Fruit fly (Drosophila melanogaster): ENCODE measurements around the gene CG44038.

CG44038 gene

dm6 chr3R:12260669-12261068 is at the start of gene CG44038:
Gene CG44038 (plus strand): TSS chr3R:12260969.
- TF ChIP-seq Ets65A (GFP tag) (peak; percentile 89), gce (GFP tag; IDR thresholded peaks at IDR 0.05) (no peak)

- TF ChIP-seq sug (tag; optimal IDR thresholded peaks at IDR 0.05) (peak; percentile 64), grn (GFP tag; optimal IDR thresholded peaks at IDR 0.05) (peak; percentile 43), CG12299 (tag; optimal IDR thresholded peaks at IDR 0.05) (no peak), mirr (GFP tag; optimal IDR thresholded peaks at IDR 0.05) (peak; percentile 80), exex (tag; optimal IDR thresholded peaks at IDR 0.05) (peak; percentile 84), gcm2 (GFP tag; optimal IDR thresholded peaks at IDR 0.05) (no peak)
These were observed 49.2 kb upstream of the CG44038 start for dm6 chr3R:12211552-12211951.

- TF ChIP-seq Poxn (GFP tag; IDR thresholded peaks at IDR 0.05) (no peak), caup (GFP tag; optimal IDR thresholded peaks at IDR 0.05; ENCODE audit: severe bottlenecking) (no peak), HLH3B (GFP tag; IDR thresholded peaks at IDR 0.05) (no peak), CG3838 (GFP tag; optimal IDR thresholded peaks at IDR 0.05) (no peak), ap (GFP tag; IDR thresholded peaks at IDR 0.05) (no peak), nerfin-2 (GFP tag; IDR thresholded peaks at IDR 0.05; ENCODE audit: partially characterized antibody) (no peak)
These were observed 46.6 kb upstream of the CG44038 start, which contains the start of gene CG14742 for dm6 chr3R:12214201-12214600. Gene CG14742 (plus strand): TSS chr3R:12214501.

- TF ChIP-seq hbn (GFP tag; IDR thresholded peaks at IDR 0.05; ENCODE audit: partially characterized antibody) (peak; percentile 76), da (GFP tag; optimal IDR thresholded peaks at IDR 0.05) (no peak), chinmo (GFP tag; IDR thresholded peaks at IDR 0.05; ENCODE audit: partially characterized antibody) (0 out of 4 replicates have a peak, but pooled peaks have one; percentile 37), tna (GFP tag; IDR thresholded peaks at IDR 0.05; ENCODE audit: partially characterized antibody) (peak; percentile 59), trem (tag; optimal IDR thresholded peaks at IDR 0.05) (peak; percentile 2), CG12104 (GFP tag; optimal IDR thresholded peaks at IDR 0.05) (no peak), YL-1 (GFP tag; optimal IDR thresholded peaks at IDR 0.05) (peak; percentile 39), CG34224 (GFP tag; IDR thresholded peaks at IDR 0.05; ENCODE audit: partially characterized antibody) (peak; percentile 79), zen2 (GFP tag; IDR thresholded peaks at IDR 0.05; ENCODE audit: partially characterized antibody) (peak; percentile 75), Hmx (GFP tag; optimal IDR thresholded peaks at IDR 0.05) (no peak), NfI (GFP tag; optimal IDR thresholded peaks at IDR 0.05) (no peak), unc-4 (GFP tag; IDR thresholded peaks at IDR 0.05; ENCODE audit: partially characterized antibody) (peak; percentile 80), CG17612 (GFP tag; IDR thresholded peaks at IDR 0.05) (no peak), inv (GFP tag; IDR thresholded peaks at IDR 0.05; ENCODE audit: partially characterized antibody) (peak; percentile 39), CG7963 (GFP tag; IDR thresholded peaks at IDR 0.05; ENCODE audit: partially characterized antibody) (peak; percentile 39; the same call in 2 of the 3 replicates), Dp (GFP tag; optimal IDR thresholded peaks at IDR 0.05) (peak; percentile 5), jumu (GFP tag; optimal IDR thresholded peaks at IDR 0.05) (no peak), dati (GFP tag; IDR thresholded peaks at IDR 0.05) (no peak), CG1792 (GFP tag; optimal IDR thresholded peaks at IDR 0.05) (no peak), CG2129 (GFP tag; IDR thresholded peaks at IDR 0.05; ENCODE audit: partially characterized antibody) (peak; percentile 59), CG6654 (GFP tag; optimal IDR thresholded peaks at IDR 0.05) (no peak), wdn (GFP tag; IDR thresholded peaks at IDR 0.05) (no peak), luna (GFP tag; optimal IDR thresholded peaks at IDR 0.05) (no peak), CG2116 (GFP tag; optimal IDR thresholded peaks at IDR 0.05) (peak; percentile 83), fd102C (GFP tag; optimal IDR thresholded peaks at IDR 0.05) (no peak), CG2202 (tag; optimal IDR thresholded peaks at IDR 0.05) (no peak), Scr (GFP tag; IDR thresholded peaks at IDR 0.05; ENCODE audit: partially characterized antibody) (peak; percentile 78), bbx (GFP tag; IDR thresholded peaks at IDR 0.05; ENCODE audit: partially characterized antibody) (peak; percentile 73), crp (GFP tag; optimal IDR thresholded peaks at IDR 0.05) (peak in 1 of 2 experiments; percentile 77), Jarid2 (GFP tag; optimal IDR thresholded peaks at IDR 0.05) (no peak), sqz (GFP tag; optimal IDR thresholded peaks at IDR 0.05) (no peak)
These were observed 41.3 kb upstream of the CG44038 start, which contains the start of gene Cog1 for dm6 chr3R:12219497-12219896. Gene Cog1 (minus strand): TSS chr3R:12219686.

All from whole organism, embryonic.